Fruit fly (Drosophila melanogaster) whole organism, larva: ENCODE results near the gene sick.

Experiments used
- noc ChIP-seq: fragments of 200-800 bp; sonication (Bioruptor generic); optimal IDR thresholded peaks from 3 replicates; lab custom pipeline; 2019; ENCODE audit warnings: missing biosample characterization, mild to moderate bottlenecking, missing genetic modification characterization, moderate library complexity

sick gene

DNA sequence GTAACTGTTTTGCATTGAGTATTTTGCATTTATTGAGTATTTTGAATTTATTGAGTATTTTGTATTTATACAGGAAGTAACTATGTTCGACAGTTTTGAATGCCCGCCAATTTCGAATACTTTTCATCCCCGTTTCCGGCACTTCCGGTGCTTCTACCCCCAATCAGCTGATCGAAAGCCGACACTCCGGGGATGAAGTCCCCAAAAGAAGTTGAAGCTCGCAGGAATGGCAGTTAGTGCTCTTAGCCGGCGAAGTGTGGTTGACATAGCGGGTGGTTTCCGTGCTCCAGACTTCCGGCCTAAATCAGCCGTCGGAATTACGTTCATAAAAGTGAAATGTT is at the start of gene sick:
Gene sick (plus strand): TSS at position 255 of the 341 bp plus-strand sequence.
- TF ChIP-seq noc (tag; lab: Kevin White, UChicago): no peak

DNA sequence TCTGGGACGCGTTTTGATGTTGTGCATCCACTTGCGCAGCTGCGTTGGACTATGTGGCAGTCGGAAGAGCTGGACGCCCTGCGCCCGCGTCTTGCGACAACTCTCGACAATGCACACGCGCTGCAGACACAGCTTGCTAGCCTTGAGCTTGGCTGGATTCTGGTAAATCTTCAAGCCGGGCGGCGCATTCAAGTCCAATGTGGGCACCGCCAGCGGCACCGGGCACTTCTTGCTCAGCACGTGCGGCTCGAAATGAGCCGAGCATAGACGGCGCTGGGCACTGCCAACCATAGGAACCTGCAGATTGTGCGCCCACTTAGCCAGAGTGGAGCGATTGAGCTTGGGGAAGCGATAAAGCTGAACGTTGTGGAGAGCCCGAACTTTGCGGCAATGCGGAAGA is 45.6 kb upstream of the sick start:
- no peak for TF ChIP-seq noc (tag; lab: Kevin White, UChicago)

DNA sequence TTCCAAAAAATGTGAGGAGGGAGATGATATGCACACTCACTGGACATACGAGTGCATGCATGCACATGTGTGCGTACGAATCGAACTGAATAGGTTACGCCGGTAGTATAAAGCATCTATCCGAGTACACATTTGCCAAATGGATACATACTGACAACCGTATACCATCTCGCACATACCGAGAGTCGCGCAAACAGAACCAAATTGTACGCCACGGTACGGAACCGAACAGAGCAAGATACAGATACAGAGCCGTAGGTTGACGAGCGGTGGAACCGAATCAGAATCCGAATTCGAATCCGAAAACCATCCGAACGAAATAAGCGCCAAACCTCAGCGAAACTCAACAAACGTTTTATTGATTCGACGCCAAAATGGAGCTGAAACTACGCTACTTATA is 41.1 kb upstream of the sick start:
- TF ChIP-seq noc (tag; lab: Kevin White, UChicago): no peak

DNA sequence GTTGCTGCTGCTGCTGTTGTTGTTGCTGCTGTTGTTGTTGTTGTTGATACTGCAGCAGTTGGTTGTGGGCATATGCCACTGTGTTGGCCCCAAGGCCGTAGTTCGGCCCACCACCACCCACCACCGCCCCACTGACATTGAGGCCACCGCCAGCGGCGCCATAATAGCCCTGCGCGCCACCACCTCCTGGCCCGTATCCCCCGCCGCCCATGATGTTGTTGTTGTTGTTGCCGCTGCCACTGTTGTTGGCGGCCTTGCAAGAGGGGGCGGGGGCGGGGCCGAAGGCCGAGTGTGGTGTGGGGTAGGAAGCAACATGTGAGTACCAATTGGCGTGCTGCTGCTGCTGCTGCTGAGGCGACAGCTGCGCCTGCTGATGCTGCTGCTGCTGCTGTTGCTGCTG is 40.1 kb upstream of the sick start:
- no peak for TF ChIP-seq noc (tag; lab: Kevin White, UChicago)

dm6 chr2L:19756716-19757115 is 39.4 kb upstream of the sick start, which contains the start of gene CG10631:
TSS of gene CG10631 (minus strand) at chr2L:19756904.
- no peak for TF ChIP-seq noc (tag; lab: Kevin White, UChicago)

- peak; percentile 85 for TF ChIP-seq noc (tag; lab: Kevin White, UChicago)
Observed at dm6 chr2L:19758511-19759128, 37.5 kb upstream of the sick start, which contains the start of the genes CG10628 and Dus3. TSS of gene CG10628 (minus strand) at chr2L:19758615. TSS of gene Dus3 (plus strand) at chr2L:19758879.

DNA sequence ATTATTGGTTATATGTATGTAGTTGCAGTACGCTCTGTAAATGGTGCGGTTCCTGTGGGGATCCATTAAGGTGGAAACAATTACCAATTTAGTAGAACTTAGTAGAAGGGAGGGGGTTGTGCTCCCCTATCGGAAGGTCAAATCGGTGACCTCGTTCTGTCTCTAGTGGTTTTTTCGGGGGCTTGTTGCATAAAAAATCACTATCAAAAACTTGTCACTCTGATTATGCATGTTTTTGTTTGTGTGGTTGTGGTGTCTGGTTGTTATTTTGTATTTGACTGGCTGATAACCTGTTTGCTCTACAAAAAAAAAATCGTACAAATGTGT is 32.8 kb upstream of the sick start:
- no peak for TF ChIP-seq noc (tag; lab: Kevin White, UChicago)

- TF ChIP-seq noc (tag; lab: Kevin White, UChicago): peak; percentile 83
Observed at dm6 chr2L:19763773-19764580, 32.2 kb upstream of the sick start, which contains the start of gene fbp. TSS of gene fbp (minus strand) at chr2L:19764136.

DNA sequence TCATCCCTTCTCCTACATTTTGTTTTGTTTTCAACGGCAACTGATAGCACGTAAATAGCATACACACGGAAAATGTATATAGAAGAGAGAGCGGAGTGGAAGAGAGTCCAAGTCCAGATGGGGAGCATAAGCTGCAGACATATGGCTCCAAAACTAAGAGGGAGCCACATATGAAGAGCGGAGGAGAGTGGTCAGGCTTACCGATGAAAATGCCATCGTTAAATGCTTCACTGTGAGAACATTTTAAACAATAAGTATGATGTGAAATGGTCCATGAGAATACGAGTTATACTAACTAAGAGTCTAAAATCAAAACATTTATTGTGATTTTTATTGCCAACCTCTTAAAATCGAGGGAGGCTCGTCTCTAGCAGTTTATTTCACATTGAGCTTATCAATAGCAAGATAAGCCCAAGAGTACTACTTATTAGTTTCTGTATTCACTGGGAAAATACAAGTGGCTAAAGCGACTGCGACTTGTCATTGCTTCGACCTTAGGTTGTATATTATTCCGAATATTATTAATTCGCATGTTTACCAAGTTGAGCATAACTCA is 31.5 kb upstream of the sick start:
- TF ChIP-seq noc (tag; lab: Kevin White, UChicago): no peak

- TF ChIP-seq noc (tag; lab: Kevin White, UChicago): no peak
Observed at dm6 chr2L:19765406-19765805, 30.8 kb upstream of the sick start.

dm6 chr2L:19768967-19769366 is 27.2 kb upstream of the sick start, which contains the start of gene bsh:
TSS of gene bsh (minus strand) at chr2L:19769067.
- TF ChIP-seq noc (tag; lab: Kevin White, UChicago): no peak

DNA sequence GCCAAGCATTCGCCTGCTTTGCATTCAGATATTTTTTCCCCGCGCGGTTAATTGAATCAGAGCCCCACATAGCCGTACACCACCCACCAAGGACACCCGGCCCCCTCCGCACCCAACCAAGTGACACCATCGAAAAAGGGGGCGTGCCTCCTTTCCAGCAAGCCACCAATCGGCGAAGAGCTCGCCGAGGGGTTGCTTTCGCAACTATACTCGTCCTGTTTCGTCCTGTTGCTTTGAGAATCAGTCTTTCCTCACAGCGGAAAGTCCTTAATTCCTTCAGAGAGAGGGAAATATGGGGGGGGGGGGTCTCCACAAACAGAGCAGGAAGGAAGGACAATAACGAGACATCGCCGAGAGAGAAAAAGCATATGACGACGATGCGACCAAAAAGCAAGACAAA is 26.5 kb upstream of the sick start:
- TF ChIP-seq noc (tag; lab: Kevin White, UChicago): no peak

DNA sequence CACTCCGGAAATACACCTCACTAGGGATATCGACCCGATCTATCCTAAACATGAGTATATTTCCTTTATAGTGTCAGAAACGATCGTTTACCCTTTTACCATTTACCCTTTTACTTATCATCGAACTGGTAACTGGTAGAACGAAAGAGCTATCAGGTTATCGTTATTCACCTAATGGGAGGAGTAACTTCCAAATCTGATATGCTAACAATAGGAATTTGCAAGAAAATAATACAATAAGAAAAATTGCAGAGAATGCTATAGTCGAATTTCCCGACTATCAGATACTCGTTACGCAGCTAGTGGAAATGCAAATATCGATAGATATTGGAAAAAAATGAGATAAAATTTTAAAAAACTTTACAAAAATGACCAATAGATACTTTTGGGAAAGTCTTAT is 21.9 kb upstream of the sick start:
- TF ChIP-seq noc (tag; lab: Kevin White, UChicago): no peak

DNA sequence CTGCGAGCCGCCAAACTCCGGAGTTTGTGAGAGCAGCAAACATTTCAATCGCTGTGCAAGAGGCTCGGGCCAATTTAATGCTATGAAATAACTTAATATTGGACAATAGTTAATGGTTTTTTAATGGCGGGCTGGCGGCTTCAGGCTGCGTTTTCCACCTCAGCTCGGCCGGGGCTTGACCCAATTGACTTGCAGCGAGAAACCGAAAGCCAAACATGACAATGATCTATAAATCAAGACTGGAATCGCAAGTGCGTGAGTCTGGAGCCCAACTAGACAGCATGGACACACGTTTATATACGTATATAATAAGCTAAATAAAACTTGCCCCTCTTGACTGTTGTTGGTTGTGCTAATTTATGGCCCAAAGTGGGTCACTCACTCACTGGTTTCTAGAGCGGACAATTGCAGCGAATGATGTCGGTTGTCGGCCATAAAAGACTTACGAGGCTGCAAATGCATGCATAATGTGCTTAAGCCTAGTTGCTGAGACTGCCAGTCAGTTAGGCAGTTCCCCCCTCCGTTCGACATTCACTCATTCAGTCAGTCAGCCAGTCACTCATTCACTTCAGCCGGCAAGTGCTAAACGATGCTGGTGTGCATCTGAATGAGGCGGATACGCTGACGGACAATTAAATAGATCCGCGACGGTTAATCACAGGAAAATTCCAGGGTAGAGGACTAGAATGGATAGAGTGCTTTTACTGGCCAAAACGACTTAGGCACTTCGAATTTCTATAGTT is 11.2 kb upstream of the sick start:
- no peak for TF ChIP-seq noc (tag; lab: Kevin White, UChicago)

DNA sequence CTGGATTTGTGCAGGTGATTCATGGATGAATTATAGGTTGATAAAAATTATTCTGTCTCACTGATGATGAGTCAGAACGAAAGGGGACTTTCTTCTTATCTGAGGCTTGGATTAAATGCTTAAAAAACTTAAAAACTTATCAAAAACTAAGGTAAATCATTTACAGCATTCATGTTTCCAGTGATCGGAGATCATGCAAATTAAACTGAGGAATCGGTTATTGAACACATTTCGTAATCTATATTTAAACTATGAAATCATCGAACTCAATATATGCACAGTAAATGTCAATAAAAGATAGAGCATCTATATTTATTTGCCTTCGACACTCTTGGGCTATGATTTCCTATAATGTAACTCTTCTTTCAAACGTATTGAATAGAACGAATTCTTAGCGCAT is 8.2 kb upstream of the sick start:
- no peak for TF ChIP-seq noc (tag; lab: Kevin White, UChicago)

DNA sequence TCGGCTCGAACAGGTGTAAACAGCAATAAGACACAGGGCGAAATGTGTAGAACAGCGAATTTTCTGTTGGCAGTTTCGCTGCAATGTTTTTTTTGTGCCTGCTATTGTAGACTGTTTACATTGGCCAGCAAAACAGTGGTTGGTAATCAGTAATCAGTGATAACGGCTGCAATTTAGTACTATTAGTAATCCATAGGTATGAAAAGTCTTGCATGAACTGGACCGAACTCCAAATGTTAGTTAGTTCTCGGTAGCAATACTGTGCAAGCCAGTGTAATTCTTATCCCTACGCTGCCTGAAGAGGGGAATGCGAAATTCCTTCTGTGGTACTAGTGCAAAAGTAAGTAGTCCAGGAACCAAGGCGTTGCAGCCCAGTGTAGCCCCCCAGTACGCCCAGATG is 7.4 kb upstream of the sick start:
- TF ChIP-seq noc (tag; lab: Kevin White, UChicago): no peak
